Fruit fly (Drosophila melanogaster) whole organism, embryonic: ENCODE data around the gene CG7164.

Experiments used
- B-H2 ChIP-seq: fragments of 200-800 bp; sonication (Bioruptor generic); optimal IDR thresholded peaks from 2 replicates; lab custom pipeline; 2018; ENCODE audit warnings: missing biosample characterization, mild to moderate bottlenecking, missing genetic modification characterization
- BtbVII ChIP-seq: fragments of 200-800 bp; sonication (Bioruptor generic); optimal IDR thresholded peaks from 3 replicates; lab custom pipeline; 2017; ENCODE audit warnings: missing biosample characterization, mild to moderate bottlenecking, missing genetic modification characterization
- CG10654 ChIP-seq: fragments of 200-800 bp; sonication (Bioruptor generic); optimal IDR thresholded peaks from 2 replicates; lab custom pipeline; 2016; ENCODE audit warnings: missing biosample characterization, missing genetic modification characterization
- CG11696 ChIP-seq: fragments of 200-800 bp; sonication (Bioruptor generic); IDR thresholded peaks from 2 replicates; pipeline ENCODE4 v1.3.6; 2022; ENCODE audit warnings: missing biosample characterization, missing genetic modification characterization
- CG12219 ChIP-seq: fragments of 200-800 bp; sonication (Bioruptor generic); optimal IDR thresholded peaks from 3 replicates; lab custom pipeline; 2018; ENCODE audit warnings: missing biosample characterization, mild to moderate bottlenecking, missing genetic modification characterization
- CG12236 ChIP-seq: fragments of 200-800 bp; sonication (Bioruptor generic); optimal IDR thresholded peaks from 2 replicates; lab custom pipeline; 2016; ENCODE audit warnings: missing biosample characterization, missing genetic modification characterization
- CG13424 ChIP-seq: fragments of 200-800 bp; sonication (Bioruptor generic); optimal IDR thresholded peaks from 2 replicates; lab custom pipeline; 2019; ENCODE audit warnings: missing biosample characterization, mild to moderate bottlenecking, missing genetic modification characterization, moderate library complexity
- CG18599 ChIP-seq: fragments of 200-800 bp; sonication (Bioruptor generic); optimal IDR thresholded peaks from 3 replicates; lab custom pipeline; 2017; ENCODE audit warnings: missing biosample characterization, missing genetic modification characterization, mild to moderate bottlenecking, moderate library complexity, missing genetic modification reagents
- CG2199 ChIP-seq: fragments of 200-800 bp; sonication (Bioruptor generic); IDR thresholded peaks from 3 replicates; pipeline ENCODE4 v1.3.6; 2022; ENCODE audit warnings: missing biosample characterization, missing genetic modification characterization
- CG30020 ChIP-seq: fragments of 200-800 bp; optimal IDR thresholded peaks from 2 replicates; lab custom pipeline; 2019; ENCODE audit warnings: missing biosample characterization, mild to moderate bottlenecking, missing genetic modification characterization, moderate library complexity
- CG33213 ChIP-seq: fragments of 200-800 bp; sonication (Bioruptor generic); optimal IDR thresholded peaks from 3 replicates; lab custom pipeline; 2016; ENCODE audit warnings: missing biosample characterization, missing genetic modification characterization
- CG43689 ChIP-seq: fragments of 200-800 bp; sonication (Bioruptor generic); IDR thresholded peaks from 2 replicates; pipeline ENCODE4 v1.3.6; 2022; ENCODE audit warnings: missing biosample characterization, missing genetic modification characterization
- CG7372 ChIP-seq: fragments of 200-800 bp; sonication (Bioruptor generic); IDR thresholded peaks from 2 replicates; pipeline ENCODE4 v1.3.6; 2022; ENCODE audit warnings: missing biosample characterization, missing genetic modification characterization
- CG7987 ChIP-seq: fragments of 200-800 bp; sonication (Bioruptor generic); optimal IDR thresholded peaks from 2 replicates; lab custom pipeline; 2018; ENCODE audit warnings: missing biosample characterization, mild to moderate bottlenecking, missing genetic modification characterization, moderate library complexity
- CG8290 ChIP-seq, 3 experiments: fragments of 200-800 bp; sonication (Bioruptor generic); optimal IDR thresholded peaks; 2 replicates each; lab custom pipeline; 2016 to 2019; ENCODE audit warnings: missing biosample characterization in 3 of 3, missing genetic modification characterization in 3 of 3, mild to moderate bottlenecking in 2 of 3, moderate library complexity in 1 of 3
- CG8388 ChIP-seq: fragments of 200-800 bp; sonication (Bioruptor generic); optimal IDR thresholded peaks from 2 replicates; lab custom pipeline; 2019; ENCODE audit warnings: missing biosample characterization, mild to moderate bottlenecking, missing genetic modification characterization, moderate library complexity
- CG9215 ChIP-seq: fragments of 200-800 bp; sonication (Bioruptor generic); IDR thresholded peaks from 2 replicates; pipeline ENCODE4 v1.3.6; 2022; ENCODE audit warnings: missing biosample characterization, missing genetic modification characterization
- CG9797 ChIP-seq: fragments of 200-800 bp; sonication (Bioruptor generic); optimal IDR thresholded peaks from 3 replicates; lab custom pipeline; 2018; ENCODE audit warnings: missing biosample characterization, mild to moderate bottlenecking, missing genetic modification characterization
- CTCF ChIP-seq: fragments of 200-800 bp; sonication (Bioruptor generic); optimal IDR thresholded peaks from 2 replicates; lab custom pipeline; 2017; ENCODE audit warnings: missing biosample characterization, mild to moderate bottlenecking, missing genetic modification characterization, moderate library complexity
- E2f2 ChIP-seq: fragments of 200-800 bp; sonication (Bioruptor generic); IDR thresholded peaks from 2 replicates; pipeline ENCODE4 v1.3.6; 2022; ENCODE audit warnings: missing biosample characterization, missing genetic modification characterization
- Fer2 ChIP-seq: fragments of 200-800 bp; sonication (Bioruptor generic); optimal IDR thresholded peaks from 2 replicates; lab custom pipeline; 2018; ENCODE audit warnings: missing biosample characterization, mild to moderate bottlenecking, missing genetic modification characterization, moderate library complexity
- HmgZ ChIP-seq: fragments of 200-800 bp; sonication (Bioruptor generic); optimal IDR thresholded peaks from 2 replicates; lab custom pipeline; 2018; ENCODE audit warnings: missing biosample characterization, mild to moderate bottlenecking, missing genetic modification characterization
- MTF-1 ChIP-seq: fragments of 200-800 bp; sonication (Bioruptor generic); optimal IDR thresholded peaks from 2 replicates; lab custom pipeline; 2018; ENCODE audit warnings: missing biosample characterization, mild to moderate bottlenecking, missing genetic modification characterization, borderline replicate concordance
- Neu2 ChIP-seq: fragments of 200-800 bp; sonication (Bioruptor generic); optimal IDR thresholded peaks from 3 replicates; lab custom pipeline; 2016; ENCODE audit warnings: missing biosample characterization, missing genetic modification characterization, borderline replicate concordance
- Sox102F ChIP-seq: fragments of 200-800 bp; sonication (Bioruptor generic); optimal IDR thresholded peaks from 2 replicates; lab custom pipeline; 2018; ENCODE audit warnings: missing biosample characterization, mild to moderate bottlenecking, missing genetic modification characterization, moderate library complexity
- Usf ChIP-seq: fragments of 200-800 bp; sonication (Bioruptor generic); optimal IDR thresholded peaks from 2 replicates; lab custom pipeline; 2017; ENCODE audit warnings: missing genotype, missing biosample characterization, missing genetic modification characterization
- YL-1 ChIP-seq: fragments of 200-800 bp; sonication (Bioruptor generic); optimal IDR thresholded peaks from 3 replicates; lab custom pipeline; 2017; ENCODE audit warnings: missing biosample characterization, mild to moderate bottlenecking, missing genetic modification characterization
- aop ChIP-seq: fragments of 200-800 bp; sonication (Bioruptor generic); IDR thresholded peaks from 2 replicates; pipeline ENCODE4 v1.3.6; 2022; ENCODE audit warnings: missing biosample characterization, missing genetic modification characterization
- caup ChIP-seq: fragments of 200-800 bp; sonication (Bioruptor generic); optimal IDR thresholded peaks from 3 replicates; lab custom pipeline; 2017; ENCODE audit warnings: missing biosample characterization, mild to moderate bottlenecking, missing genetic modification characterization, moderate library complexity; ENCODE audit not compliant: severe bottlenecking
- chinmo ChIP-seq: fragments of 200-800 bp; sonication (Bioruptor generic); IDR thresholded peaks from 4 replicates; pipeline ENCODE4 v1.3.6; 2022; ENCODE audit warnings: missing biosample characterization, missing genetic modification characterization; ENCODE audit not compliant: partially characterized antibody
- chn ChIP-seq: fragments of 200-800 bp; sonication (Bioruptor generic); optimal IDR thresholded peaks from 2 replicates; lab custom pipeline; 2016; ENCODE audit warnings: missing biosample characterization, missing genetic modification characterization
- da ChIP-seq: fragments of 200-800 bp; sonication (Bioruptor generic); optimal IDR thresholded peaks from 2 replicates; lab custom pipeline; 2016; ENCODE audit warnings: missing biosample characterization, missing genetic modification characterization
- danr ChIP-seq: fragments of 200-800 bp; sonication (Bioruptor generic); IDR thresholded peaks from 2 replicates; pipeline ENCODE4 v1.3.6; 2022; ENCODE audit warnings: missing biosample characterization, missing genetic modification characterization
- dati ChIP-seq: fragments of 200-800 bp; sonication (Bioruptor generic); IDR thresholded peaks from 2 replicates; pipeline ENCODE4 v1.3.6; 2022; ENCODE audit warnings: missing biosample characterization, missing genetic modification characterization
- emc ChIP-seq: fragments of 200-800 bp; sonication (Bioruptor generic); optimal IDR thresholded peaks from 2 replicates; lab custom pipeline; 2016; ENCODE audit warnings: missing biosample characterization, missing genetic modification characterization
- ems ChIP-seq: fragments of 200-800 bp; sonication (Bioruptor generic); optimal IDR thresholded peaks from 3 replicates; lab custom pipeline; 2016; ENCODE audit warnings: missing biosample characterization, missing genetic modification characterization
- eve ChIP-seq, 2 experiments: fragments of >200 bp; optimal IDR thresholded peaks; 2 replicates each; lab custom pipeline; 2017; ENCODE audit warnings: missing biosample characterization in 2 of 2, missing genetic modification characterization in 2 of 2
- ewg ChIP-seq: fragments of 200-800 bp; sonication (Bioruptor generic); optimal IDR thresholded peaks from 3 replicates; lab custom pipeline; 2017; ENCODE audit warnings: mild to moderate bottlenecking, missing biosample characterization, missing genetic modification reagents, missing genetic modification characterization
- grau ChIP-seq: fragments of 200-800 bp; optimal IDR thresholded peaks from 3 replicates; lab custom pipeline; 2019; ENCODE audit warnings: missing biosample characterization, mild to moderate bottlenecking, missing genetic modification characterization, moderate library complexity
- gt ChIP-seq: fragments of 200-800 bp; sonication (Bioruptor generic); IDR thresholded peaks from 2 replicates; pipeline ENCODE4 v1.3.6; 2022; ENCODE audit warnings: missing biosample characterization, missing genetic modification characterization
- nmo ChIP-seq: fragments of 200-800 bp; sonication (Bioruptor generic); optimal IDR thresholded peaks from 2 replicates; lab custom pipeline; 2018; ENCODE audit warnings: missing biosample characterization, mild to moderate bottlenecking, missing genetic modification characterization, moderate library complexity
- onecut ChIP-seq: fragments of 200-800 bp; sonication (Bioruptor generic); IDR thresholded peaks from 2 replicates; pipeline ENCODE4 v1.3.6; 2022; ENCODE audit warnings: missing biosample characterization, missing genetic modification characterization
- otp ChIP-seq: fragments of 200-800 bp; sonication (Bioruptor generic); IDR thresholded peaks from 3 replicates; pipeline ENCODE4, ENCODE4 v1.3.6; 2022; ENCODE audit warnings: missing biosample characterization, missing genetic modification characterization
- peb ChIP-seq: fragments of 200-800 bp; sonication (Bioruptor generic); IDR thresholded peaks from 2 replicates; pipeline ENCODE4 v1.3.6; 2022; ENCODE audit warnings: missing biosample characterization, missing genetic modification characterization
- pfk ChIP-seq: fragments of 200-800 bp; sonication (Bioruptor generic); optimal IDR thresholded peaks from 2 replicates; lab custom pipeline; 2018; ENCODE audit warnings: missing biosample characterization, mild to moderate bottlenecking, missing genetic modification characterization, moderate library complexity
- sens ChIP-seq: fragments of 200-800 bp; sonication (Bioruptor generic); peaks from one replicate; lab custom pipeline; 2016; ENCODE audit warnings: missing biosample characterization, missing genetic modification characterization
- sim ChIP-seq: fragments of 200-800 bp; sonication (Bioruptor generic); IDR thresholded peaks from 2 replicates; pipeline ENCODE4 v1.3.6; 2022; ENCODE audit warnings: missing biosample characterization, missing genetic modification characterization
- slbo ChIP-seq: fragments of 200-800 bp; sonication (Bioruptor generic); IDR thresholded peaks from 2 replicates; pipeline ENCODE4 v1.3.6; 2022; ENCODE audit warnings: missing biosample characterization, missing genetic modification characterization
- trem ChIP-seq: fragments of 200-800 bp; optimal IDR thresholded peaks from 3 replicates; lab custom pipeline; 2019; ENCODE audit warnings: missing biosample characterization, mild to moderate bottlenecking, missing genetic modification characterization, moderate library complexity
- tup ChIP-seq: fragments of 200-800 bp; sonication (Bioruptor generic); optimal IDR thresholded peaks from 2 replicates; lab custom pipeline; 2016; ENCODE audit warnings: missing biosample characterization, mild to moderate bottlenecking, missing genetic modification characterization, moderate library complexity
- zfh2 ChIP-seq: fragments of 200-800 bp; sonication (Bioruptor generic); optimal IDR thresholded peaks from 2 replicates; lab custom pipeline; 2016; ENCODE audit warnings: missing biosample characterization, missing genetic modification characterization

Gene CG7164

dm6 chr2L:7777979-7778692 lies 3.1 kb upstream of the CG7164 start, which contains the start of gene CG7179 (continued):
- no peak for TF ChIP-seq CG9215 (GFP tag; lab: Robert Waterston, UW)
- no peak for TF ChIP-seq gt (GFP tag; lab: Robert Waterston, UW)
- no peak for TF ChIP-seq CG11696 (GFP tag; lab: Robert Waterston, UW)
- peak; percentile 40 for TF ChIP-seq BtbVII (GFP tag; lab: Kevin White, UChicago)
- no peak for TF ChIP-seq CG7987 (GFP tag; lab: Kevin White, UChicago)
- no peak for TF ChIP-seq grau (tag; lab: Kevin White, UChicago)
- no peak for TF ChIP-seq sim (GFP tag; lab: Robert Waterston, UW)
- TF ChIP-seq CG9797 (GFP tag; lab: Kevin White, UChicago) = no peak
- TF ChIP-seq MTF-1 = no peak
- TF ChIP-seq dati (GFP tag; lab: Robert Waterston, UW) = no peak
- TF ChIP-seq CG8388 (GFP tag; lab: Kevin White, UChicago) = no peak
- no peak for TF ChIP-seq YL-1
- TF ChIP-seq Sox102F (GFP tag; lab: Kevin White, UChicago) = peak; percentile 0
- TF ChIP-seq Neu2 = no peak
- TF ChIP-seq eve (GFP tag; optimal IDR thresholded peaks at IDR 0.05; lab: Kevin White, UChicago) = no peak
- no peak for TF ChIP-seq slbo (GFP tag; lab: Robert Waterston, UW)
- TF ChIP-seq CG33213 (GFP tag; lab: Kevin White, UChicago) = no peak
- TF ChIP-seq onecut (GFP tag; lab: Robert Waterston, UW) = no peak
- no peak for TF ChIP-seq CG30020 (tag; lab: Kevin White, UChicago)
- no peak for TF ChIP-seq pfk
- no peak for TF ChIP-seq danr
- no peak for TF ChIP-seq peb (GFP tag; lab: Robert Waterston, UW)
- TF ChIP-seq ewg (GFP tag; lab: Kevin White, UChicago) = no peak
- no peak for TF ChIP-seq HmgZ (tag; lab: Kevin White, UChicago)
- peak; percentile 27 for TF ChIP-seq caup (GFP tag; lab: Kevin White, UChicago)
- TF ChIP-seq sens (GFP tag; lab: Kevin White, UChicago) = peak; percentile 83
- TF ChIP-seq otp (GFP tag; lab: Robert Waterston, UW) = no peak
- no peak for TF ChIP-seq da (GFP tag; lab: Kevin White, UChicago)
- no peak for TF ChIP-seq zfh2 (GFP tag; lab: Kevin White, UChicago)
- no peak for TF ChIP-seq CTCF (GFP tag; lab: Kevin White, UChicago)
- peak; percentile 38 for TF ChIP-seq CG18599 (GFP tag; lab: Kevin White, UChicago)
- no peak for TF ChIP-seq Usf (GFP tag; lab: Kevin White, UChicago)
- TF ChIP-seq CG12219 (GFP tag; lab: Kevin White, UChicago) = no peak
- no peak for TF ChIP-seq ems (GFP tag; lab: Kevin White, UChicago)
- no peak for TF ChIP-seq CG7372 (GFP tag; lab: Robert Waterston, UW)
- TF ChIP-seq tup (GFP tag; lab: Kevin White, UChicago) = no peak
- TF ChIP-seq trem (tag; lab: Kevin White, UChicago) = no peak
- TF ChIP-seq CG2199 (GFP tag; lab: Robert Waterston, UW) = no peak
- TF ChIP-seq CG43689 (GFP tag; lab: Robert Waterston, UW) = no peak
- no peak for TF ChIP-seq chn
- no peak for TF ChIP-seq B-H2 (GFP tag; lab: Kevin White, UChicago)
- TF ChIP-seq nmo = no peak
- TF ChIP-seq CG13424 (tag; lab: Kevin White, UChicago) = no peak
- no peak for TF ChIP-seq CG12236 (GFP tag; lab: Kevin White, UChicago)
- no peak for TF ChIP-seq chinmo
- TF ChIP-seq E2f2 (GFP tag; lab: Robert Waterston, UW) = no peak
- TF ChIP-seq Fer2 = peak; percentile 30
- TF ChIP-seq emc (GFP tag; lab: Kevin White, UChicago) = no peak
- no peak for TF ChIP-seq CG10654 (GFP tag; lab: Kevin White, UChicago)
- no peak for TF ChIP-seq aop (GFP tag; lab: Robert Waterston, UW)
- no peak for TF ChIP-seq CG8290 (GFP tag; optimal IDR thresholded peaks at IDR 0.05; lab: Kevin White, UChicago)
- TF ChIP-seq CG8290 (tag; optimal IDR thresholded peaks at IDR 0.05; lab: Kevin White, UChicago) = peak in 1 of 2 experiments; percentile 41
